Fruit fly (Drosophila melanogaster) whole organism, prepupa: Measurements from ENCODE around the gene CG10866.
A peak's percentile ranks its signal among the peaks of the same experiment; 100 is the strongest.

ENCODE experiments used
- Blimp-1 ChIP-seq: fragments of 200-800 bp; sonication (Bioruptor generic); optimal IDR thresholded peaks from 3 replicates; lab custom pipeline; 2017; ENCODE audit warnings: missing biosample characterization, missing genetic modification characterization, mild to moderate bottlenecking, moderate library complexity, missing genetic modification reagents
- CG10669 ChIP-seq: fragments of 200-800 bp; sonication (Bioruptor generic); optimal IDR thresholded peaks from 3 replicates; lab custom pipeline; 2018; ENCODE audit warnings: missing biosample characterization, mild to moderate bottlenecking, missing genetic modification characterization, moderate library complexity
- CG11294 ChIP-seq: fragments of 200-800 bp; sonication (Bioruptor generic); IDR thresholded peaks from 2 replicates; pipeline ENCODE4 v1.3.6; 2022; ENCODE audit warnings: missing biosample characterization, missing genetic modification characterization
- CG11902 ChIP-seq: fragments of 200-800 bp; sonication (Bioruptor generic); optimal IDR thresholded peaks from 3 replicates; lab custom pipeline; 2016; ENCODE audit warnings: missing biosample characterization, missing genetic modification characterization
- CG1621 ChIP-seq: fragments of 200-800 bp; sonication (Bioruptor generic); optimal IDR thresholded peaks from 3 replicates; lab custom pipeline; 2018; ENCODE audit warnings: missing biosample characterization, mild to moderate bottlenecking, missing genetic modification characterization
- CG16779 ChIP-seq: fragments of 200-800 bp; sonication (Bioruptor generic); optimal IDR thresholded peaks from 3 replicates; lab custom pipeline; 2017; ENCODE audit warnings: missing biosample characterization, mild to moderate bottlenecking, missing genetic modification characterization
- CG3032 ChIP-seq: fragments of 200-800 bp; optimal IDR thresholded peaks from 2 replicates; lab custom pipeline; 2019; ENCODE audit warnings: missing biosample characterization, mild to moderate bottlenecking, missing genetic modification characterization, moderate library complexity
- CG31627 ChIP-seq: fragments of 200-800 bp; sonication (Bioruptor generic); optimal IDR thresholded peaks from 3 replicates; lab custom pipeline; 2016; ENCODE audit warnings: missing biosample characterization, missing genetic modification characterization
- CG34406 ChIP-seq: fragments of 200-800 bp; sonication (Bioruptor generic); optimal IDR thresholded peaks from 3 replicates; lab custom pipeline; 2016; ENCODE audit warnings: missing biosample characterization, missing genetic modification characterization
- CG4318 ChIP-seq: fragments of 200-800 bp; sonication (Bioruptor generic); optimal IDR thresholded peaks from 3 replicates; lab custom pipeline; 2017; ENCODE audit warnings: missing biosample characterization, mild to moderate bottlenecking, missing genetic modification characterization
- CG6276 ChIP-seq: fragments of 200-800 bp; sonication (Bioruptor generic); optimal IDR thresholded peaks from 2 replicates; lab custom pipeline; 2017; ENCODE audit warnings: missing biosample characterization, mild to moderate bottlenecking, missing genetic modification characterization
- CG6792 ChIP-seq: fragments of 200-800 bp; sonication (Bioruptor generic); optimal IDR thresholded peaks from 3 replicates; lab custom pipeline; 2016; ENCODE audit warnings: missing biosample characterization, missing genetic modification characterization
- CG6808 ChIP-seq: fragments of 200-800 bp; sonication (Bioruptor generic); optimal IDR thresholded peaks from 3 replicates; lab custom pipeline; 2017; ENCODE audit warnings: missing biosample characterization, missing genetic modification characterization, mild to moderate bottlenecking, moderate library complexity, missing genetic modification reagents
- CG6854 ChIP-seq: fragments of 200-800 bp; sonication (Bioruptor generic); optimal IDR thresholded peaks from 2 replicates; lab custom pipeline; 2017; ENCODE audit warnings: missing biosample characterization, mild to moderate bottlenecking, missing genetic modification characterization
- CG7368 ChIP-seq: fragments of 200-800 bp; sonication (Bioruptor generic); optimal IDR thresholded peaks from 3 replicates; lab custom pipeline; 2016; ENCODE audit warnings: missing biosample characterization, missing genetic modification characterization
- CG8119 ChIP-seq: fragments of 200-800 bp; sonication (Bioruptor generic); IDR thresholded peaks from 3 replicates; pipeline ENCODE4 v1.3.6; 2022; ENCODE audit warnings: missing biosample characterization, missing genetic modification characterization
- CG8319 ChIP-seq: fragments of 200-800 bp; sonication (Bioruptor generic); optimal IDR thresholded peaks from 3 replicates; lab custom pipeline; 2016; ENCODE audit warnings: missing biosample characterization, missing genetic modification characterization
- CG8632 ChIP-seq: fragments of 200-800 bp; sonication (Bioruptor generic); optimal IDR thresholded peaks from 3 replicates; lab custom pipeline; 2016; ENCODE audit warnings: missing biosample characterization, missing genetic modification characterization
- CG9139 ChIP-seq: fragments of 200-800 bp; sonication (Bioruptor generic); optimal IDR thresholded peaks from 3 replicates; lab custom pipeline; 2017; ENCODE audit warnings: missing biosample characterization, mild to moderate bottlenecking, missing genetic modification characterization
- Eip78C ChIP-seq: fragments of 200-800 bp; sonication (Bioruptor generic); peaks from one replicate; lab custom pipeline; 2016; ENCODE audit warnings: missing biosample characterization, missing genetic modification characterization
- Eip93F ChIP-seq: fragments of 200-800 bp; sonication (Bioruptor generic); optimal IDR thresholded peaks from 2 replicates; lab custom pipeline; 2016; ENCODE audit warnings: missing biosample characterization, mild to moderate bottlenecking, missing genetic modification characterization
- Ets21C ChIP-seq: fragments of 200-800 bp; sonication (Bioruptor generic); optimal IDR thresholded peaks from 3 replicates; lab custom pipeline; 2016; ENCODE audit warnings: missing biosample characterization, missing genetic modification characterization
- Ets96B ChIP-seq: fragments of 200-800 bp; optimal IDR thresholded peaks from 2 replicates; lab custom pipeline; 2019; ENCODE audit warnings: missing biosample characterization, mild to moderate bottlenecking, missing genetic modification characterization, moderate library complexity
- Gug ChIP-seq: fragments of 200-800 bp; sonication (Bioruptor generic); IDR thresholded peaks from 2 replicates; pipeline ENCODE4 v1.3.6; 2022; ENCODE audit warnings: missing biosample characterization, missing genetic modification characterization
- Hr39 ChIP-seq: fragments of 200-800 bp; sonication (Bioruptor generic); optimal IDR thresholded peaks from 2 replicates; lab custom pipeline; 2016; ENCODE audit warnings: missing biosample characterization, missing genetic modification characterization
- Hr4 ChIP-seq: fragments of 200-800 bp; sonication (Bioruptor generic); optimal IDR thresholded peaks from 3 replicates; lab custom pipeline; 2016; ENCODE audit warnings: missing biosample characterization, missing genetic modification characterization
- Lpt ChIP-seq: fragments of 200-800 bp; sonication (Bioruptor generic); optimal IDR thresholded peaks from 3 replicates; lab custom pipeline; 2016; ENCODE audit warnings: missing biosample characterization, missing genetic modification characterization
- Smox ChIP-seq: fragments of 200-800 bp; sonication (Bioruptor generic); optimal IDR thresholded peaks from 3 replicates; lab custom pipeline; 2016; ENCODE audit warnings: missing biosample characterization, missing genetic modification characterization
- Sox102F ChIP-seq: fragments of 200-800 bp; sonication (Bioruptor generic); optimal IDR thresholded peaks from 2 replicates; lab custom pipeline; 2016; ENCODE audit warnings: missing biosample characterization, mild to moderate bottlenecking, missing genetic modification characterization
- Sox14 ChIP-seq: fragments of 200-800 bp; sonication (Bioruptor generic); optimal IDR thresholded peaks from 3 replicates; lab custom pipeline; 2016; ENCODE audit warnings: missing biosample characterization, missing genetic modification characterization
- Sox15 ChIP-seq: fragments of 200-800 bp; sonication (Bioruptor generic); optimal IDR thresholded peaks from 3 replicates; lab custom pipeline; 2016; ENCODE audit warnings: missing biosample characterization, missing genetic modification characterization
- achi ChIP-seq: fragments of 200-800 bp; sonication (Bioruptor generic); optimal IDR thresholded peaks from 3 replicates; lab custom pipeline; 2016; ENCODE audit warnings: missing biosample characterization, missing genetic modification characterization
- acj6 ChIP-seq: fragments of 200-800 bp; sonication (Bioruptor generic); optimal IDR thresholded peaks from 3 replicates; lab custom pipeline; 2016; ENCODE audit warnings: missing biosample characterization, missing genetic modification characterization
- cyc ChIP-seq: fragments of 200-800 bp; sonication (Bioruptor generic); optimal IDR thresholded peaks from 3 replicates; lab custom pipeline; 2016; ENCODE audit warnings: missing biosample characterization, missing genetic modification characterization
- dac ChIP-seq: fragments of 200-800 bp; sonication (Bioruptor generic); optimal IDR thresholded peaks from 2 replicates; lab custom pipeline; 2017; ENCODE audit warnings: missing biosample characterization, mild to moderate bottlenecking, missing genetic modification characterization
- dsx ChIP-seq: fragments of 200-800 bp; optimal IDR thresholded peaks from 3 replicates; lab custom pipeline; 2019; ENCODE audit warnings: missing biosample characterization, mild to moderate bottlenecking, missing genetic modification characterization, moderate library complexity; ENCODE audit not compliant: poor library complexity, severe bottlenecking
- eg ChIP-seq: fragments of 200-800 bp; sonication (Bioruptor generic); IDR thresholded peaks from 3 replicates; pipeline ENCODE4 v1.3.6; 2022; ENCODE audit warnings: missing biosample characterization, missing genetic modification characterization
- esn ChIP-seq: fragments of 200-800 bp; sonication (Bioruptor generic); optimal IDR thresholded peaks from 2 replicates; lab custom pipeline; 2016; ENCODE audit warnings: missing biosample characterization, mild to moderate bottlenecking, missing genetic modification characterization, moderate library complexity
- fkh ChIP-seq: fragments of 200-800 bp; sonication (Bioruptor generic); optimal IDR thresholded peaks from 3 replicates; lab custom pipeline; 2017; ENCODE audit warnings: missing biosample characterization, mild to moderate bottlenecking, missing genetic modification characterization, moderate library complexity
- lz ChIP-seq: fragments of 200-800 bp; sonication (Bioruptor generic); optimal IDR thresholded peaks from 3 replicates; lab custom pipeline; 2016; ENCODE audit warnings: missing biosample characterization, missing genetic modification characterization
- net ChIP-seq: fragments of 200-800 bp; sonication (Bioruptor generic); optimal IDR thresholded peaks from 3 replicates; lab custom pipeline; 2016; ENCODE audit warnings: missing biosample characterization, missing genetic modification characterization
- pdm3 ChIP-seq: fragments of 200-800 bp; sonication (Bioruptor generic); optimal IDR thresholded peaks from 3 replicates; lab custom pipeline; 2016; ENCODE audit warnings: missing biosample characterization, missing genetic modification characterization
- salr ChIP-seq, 2 experiments: fragments of 200-800 bp; sonication (Bioruptor generic); optimal IDR thresholded peaks; 3 replicates each; lab custom pipeline; 2016 to 2018; ENCODE audit warnings: missing biosample characterization in 2 of 2, missing genetic modification characterization in 2 of 2, mild to moderate bottlenecking in 1 of 2
- spab ChIP-seq: fragments of 200-800 bp; sonication (Bioruptor generic); optimal IDR thresholded peaks from 2 replicates; lab custom pipeline; 2017; ENCODE audit warnings: missing biosample characterization, mild to moderate bottlenecking, missing genetic modification characterization, missing genetic modification reagents
- ss ChIP-seq, 2 experiments: fragments of 200-800 bp; sonication (Bioruptor generic); optimal IDR thresholded peaks; 2 replicates in 1 of 2; 3 replicates in 1 of 2; lab custom pipeline; 2017 to 2018; ENCODE audit warnings: mild to moderate bottlenecking in 2 of 2, missing biosample characterization in 2 of 2, missing genetic modification characterization in 2 of 2, moderate library complexity in 1 of 2
- svp ChIP-seq: fragments of 200-800 bp; sonication (Bioruptor generic); peaks from one replicate; lab custom pipeline; 2016; ENCODE audit warnings: missing biosample characterization, missing genetic modification characterization
- topi ChIP-seq: fragments of 200-800 bp; sonication (Bioruptor generic); optimal IDR thresholded peaks from 3 replicates; lab custom pipeline; 2016; ENCODE audit warnings: missing biosample characterization, missing genetic modification characterization
- vri ChIP-seq: fragments of 200-800 bp; sonication (Bioruptor generic); optimal IDR thresholded peaks from 3 replicates; lab custom pipeline; 2016; ENCODE audit warnings: missing biosample characterization, mild to moderate bottlenecking, missing genetic modification characterization

The CG10866 gene

DNA sequence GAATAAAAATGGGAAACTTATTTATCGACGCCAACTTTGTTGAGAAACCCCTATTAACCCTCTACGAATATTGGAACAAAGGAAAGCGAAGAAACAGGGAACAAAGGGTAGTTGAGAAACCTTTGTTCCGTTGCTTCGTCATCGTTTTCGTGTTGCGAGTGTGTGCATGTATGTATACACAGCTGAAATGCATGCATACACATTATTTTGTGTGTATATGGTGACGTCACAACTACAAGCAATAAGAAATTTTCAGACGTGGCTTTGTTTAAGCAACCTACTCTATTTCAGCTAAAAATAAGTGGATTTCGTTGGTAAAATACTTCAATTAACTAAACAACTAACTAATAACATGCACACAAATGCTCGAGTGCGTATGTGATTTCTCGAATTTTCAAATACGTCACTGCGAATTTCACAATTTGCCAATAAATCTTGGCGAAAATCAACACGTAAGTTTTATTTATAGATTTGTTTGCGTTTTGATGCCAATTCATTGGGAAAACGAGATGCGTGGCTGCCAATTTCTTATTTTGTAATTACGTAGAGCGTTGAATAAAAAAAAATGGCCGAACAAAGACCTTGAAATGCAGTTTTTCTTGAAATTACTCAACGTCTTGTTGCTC is 35.8 kb downstream of the CG10866 start:
- TF ChIP-seq svp (GFP tag; lab: Kevin White, UChicago) (no peak), lz (GFP tag; lab: Kevin White, UChicago) (no peak), CG34406 (no peak), Sox14 (GFP tag; lab: Kevin White, UChicago) (peak; percentile 86), CG6276 (GFP tag; lab: Kevin White, UChicago) (peak; percentile 51), CG8119 (GFP tag; lab: Robert Waterston, UW) (no peak), CG9139 (GFP tag; lab: Kevin White, UChicago) (no peak), fkh (GFP tag; lab: Kevin White, UChicago) (peak; percentile 49), ss (GFP tag; optimal IDR thresholded peaks at IDR 0.05; lab: Kevin White, UChicago) (peak; percentile 42 to 62), Eip78C (GFP tag; lab: Kevin White, UChicago) (peak; percentile 44), spab (peak; percentile 7), Smox (no peak), CG1621 (no peak), CG3032 (tag; lab: Kevin White, UChicago) (no peak), CG6808 (GFP tag; lab: Kevin White, UChicago) (peak; percentile 60), vri (GFP tag; lab: Kevin White, UChicago) (peak; percentile 5), dsx (peak; percentile 69)

DNA sequence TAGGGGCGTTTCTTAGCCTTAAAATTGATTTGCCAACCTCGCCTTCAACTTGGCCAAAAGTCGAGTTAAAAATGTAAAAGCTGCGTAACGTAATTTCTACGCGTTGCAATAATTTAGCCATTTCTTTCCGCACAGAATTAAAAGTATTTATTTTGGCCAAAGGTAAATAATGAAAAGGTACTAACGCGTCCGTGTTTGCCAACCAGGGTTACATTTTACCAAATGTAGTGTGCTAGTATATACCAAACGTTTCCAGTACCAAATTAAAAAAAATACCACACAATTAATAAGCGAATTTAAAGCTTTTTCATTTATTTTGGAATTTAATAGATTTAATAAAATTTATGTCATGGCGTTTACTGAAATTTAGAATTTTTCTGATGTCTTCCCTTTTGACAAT is 38.8 kb downstream of the CG10866 start, which contains the start of gene Ccz1:
Ccz1 (minus strand) TSS at position 179 of the 400 bp plus-strand sequence.
- TF ChIP-seq CG11294 (GFP tag; lab: Robert Waterston, UW), result no peak
- TF ChIP-seq lz (GFP tag; lab: Kevin White, UChicago), result peak; percentile 32
- TF ChIP-seq CG1621, result no peak
- no peak for TF ChIP-seq salr (GFP tag; optimal IDR thresholded peaks at IDR 0.05; lab: Kevin White, UChicago)
- TF ChIP-seq achi (GFP tag; lab: Kevin White, UChicago), result no peak
- TF ChIP-seq Sox15 (GFP tag; lab: Kevin White, UChicago), result no peak
- no peak for TF ChIP-seq CG11902
- no peak for TF ChIP-seq CG8632 (GFP tag; lab: Kevin White, UChicago)
- TF ChIP-seq acj6 (GFP tag; lab: Kevin White, UChicago), result peak; percentile 26
- peak; percentile 41 for TF ChIP-seq Smox
- TF ChIP-seq ss (GFP tag; optimal IDR thresholded peaks at IDR 0.05; lab: Kevin White, UChicago), result no peak
- no peak for TF ChIP-seq CG7368 (GFP tag; lab: Kevin White, UChicago)
- no peak for TF ChIP-seq topi (GFP tag; lab: Kevin White, UChicago)
- peak; percentile 20 for TF ChIP-seq vri (GFP tag; lab: Kevin White, UChicago)
- TF ChIP-seq Ets96B (tag; lab: Kevin White, UChicago), result no peak
- no peak for TF ChIP-seq CG4318 (GFP tag; lab: Kevin White, UChicago)
- no peak for TF ChIP-seq CG34406
- peak; percentile 4 for TF ChIP-seq CG9139 (GFP tag; lab: Kevin White, UChicago)
- no peak for TF ChIP-seq CG8319
- no peak for TF ChIP-seq CG10669 (GFP tag; lab: Kevin White, UChicago)
- peak; percentile 46 for TF ChIP-seq pdm3 (GFP tag; lab: Kevin White, UChicago)
- TF ChIP-seq Ets21C (GFP tag; lab: Kevin White, UChicago), result no peak
- TF ChIP-seq Blimp-1, result no peak
- TF ChIP-seq CG6276 (GFP tag; lab: Kevin White, UChicago), result no peak
- TF ChIP-seq Gug (GFP tag; lab: Robert Waterston, UW), result no peak
- TF ChIP-seq spab, result no peak
- TF ChIP-seq Sox102F (GFP tag; lab: Kevin White, UChicago), result no peak
- peak; percentile 44 for TF ChIP-seq CG31627 (GFP tag; lab: Kevin White, UChicago)
- no peak for TF ChIP-seq net (GFP tag; lab: Kevin White, UChicago)
- TF ChIP-seq cyc, result peak; percentile 40
- no peak for TF ChIP-seq dsx
- TF ChIP-seq Eip93F (GFP tag; lab: Kevin White, UChicago), result no peak
- TF ChIP-seq eg (GFP tag; lab: Robert Waterston, UW), result no peak
- TF ChIP-seq CG16779 (tag; lab: Kevin White, UChicago), result no peak
- TF ChIP-seq Lpt, result no peak
- TF ChIP-seq CG6854, result no peak
- TF ChIP-seq Eip78C (GFP tag; lab: Kevin White, UChicago), result peak; percentile 74
- TF ChIP-seq Hr39, result peak; percentile 16
- no peak for TF ChIP-seq CG6792 (GFP tag; lab: Kevin White, UChicago)
- TF ChIP-seq dac (GFP tag; lab: Kevin White, UChicago), result no peak
- TF ChIP-seq Hr4, result no peak
- TF ChIP-seq CG8119 (GFP tag; lab: Robert Waterston, UW), result no peak
- peak; percentile 57 for TF ChIP-seq esn (GFP tag; lab: Kevin White, UChicago)
